ENCODE assay signal across 7 worm cellular contexts in genomic region chrIV:11038665-11039064, ce11.
TF ChIP-seq lines count a peak whose summit lies in the region.

No protein-coding gene starts in this region.

TF ChIP-seq in whole organism, L1 larva, 84 proteins besides CTCF, POLR2A, EP300 and RAD21:
- TF ChIP-seq fkh-10 (GFP tag; optimal IDR thresholded peaks at IDR 0.05; lab: Kevin White, UChicago) (no peak), egl-27 (tag; optimal IDR thresholded peaks at IDR 0.05; lab: Kevin White, UChicago) (no peak), unc-30 (tag; optimal IDR thresholded peaks at IDR 0.05; lab: Kevin White, UChicago) (no peak), sptf-1 (tag; optimal IDR thresholded peaks at IDR 0.05; lab: Kevin White, UChicago) (no peak), lsy-2 (tag; optimal IDR thresholded peaks at IDR 0.05; lab: Kevin White, UChicago) (peak in 1 of 2 experiments; percentile 7), nhr-12 (tag; optimal IDR thresholded peaks at IDR 0.05; lab: Kevin White, UChicago) (no peak), snu-23 (GFP tag; optimal IDR thresholded peaks at IDR 0.05; lab: Kevin White, UChicago) (peak; percentile 15), efl-1 (optimal IDR thresholded peaks at IDR 0.05; lab: Kevin White, UChicago) (peak in 1 of 2 experiments; percentile 27), efl-1 (GFP tag; optimal IDR thresholded peaks at IDR 0.05 in 1 of 2; lab: Kevin White, UChicago) (peak in 1 of 2 experiments; percentile 22), jun-1 (tag; optimal IDR thresholded peaks at IDR 0.05; lab: Kevin White, UChicago) (no peak), rnt-1 (tag; optimal IDR thresholded peaks at IDR 0.05; lab: Kevin White, UChicago) (peak; percentile 1)

TF ChIP-seq in whole organism, L2 larva, 48 proteins besides CTCF, POLR2A, EP300 and RAD21:
- TF ChIP-seq unc-55 (GFP tag; optimal IDR thresholded peaks at IDR 0.05; lab: Kevin White, UChicago) = peak; percentile 64
- no peak for TF ChIP-seq ceh-82 (tag; optimal IDR thresholded peaks at IDR 0.05; lab: Kevin White, UChicago)
- TF ChIP-seq skn-1 (tag; optimal IDR thresholded peaks at IDR 0.05; lab: Kevin White, UChicago) = no peak
- peak; percentile 53 for TF ChIP-seq C34F6.9 (tag; optimal IDR thresholded peaks at IDR 0.05; lab: Kevin White, UChicago)

TF ChIP-seq in whole organism, L3 larva, 47 proteins besides CTCF, POLR2A, EP300 and RAD21:
- no peak for TF ChIP-seq daf-12 (tag; optimal IDR thresholded peaks at IDR 0.05; lab: Kevin White, UChicago)
- TF ChIP-seq hmg-11 (tag; optimal IDR thresholded peaks at IDR 0.05; lab: Kevin White, UChicago) = peak; percentile 55
- TF ChIP-seq ztf-4 (tag; optimal IDR thresholded peaks at IDR 0.05; lab: Kevin White, UChicago) = no peak
- peak; percentile 28 for TF ChIP-seq nfya-1 (tag; optimal IDR thresholded peaks at IDR 0.05; lab: Kevin White, UChicago; ENCODE audit: insufficient read depth)
- TF ChIP-seq snpc-4 (tag; optimal IDR thresholded peaks at IDR 0.05; lab: Kevin White, UChicago) = peak; percentile 50
- peak; percentile 20 for TF ChIP-seq pha-4 (tag; optimal IDR thresholded peaks at IDR 0.05; lab: Kevin White, UChicago)
- TF ChIP-seq skn-1 (tag; optimal IDR thresholded peaks at IDR 0.05; lab: Kevin White, UChicago) = no peak

TF ChIP-seq in whole organism, L4 larva, 104 proteins besides CTCF, POLR2A, EP300 and RAD21:
- TF ChIP-seq nhr-28 (tag; optimal IDR thresholded peaks at IDR 0.05; lab: Kevin White, UChicago) (no peak), hmg-1.1 (GFP tag; IDR thresholded peaks at IDR 0.05; lab: Robert Waterston, UW) (0 out of 2 replicates have a peak, but pooled peaks have one; percentile 9), aha-1 (tag; lab: Kevin White, UChicago) (peak; percentile 13), spr-1 (tag; optimal IDR thresholded peaks at IDR 0.05; lab: Kevin White, UChicago) (no peak), mes-2 (tag; optimal IDR thresholded peaks at IDR 0.05; lab: Kevin White, UChicago; ENCODE audit: poor library complexity, severe bottlenecking) (peak; percentile 6), ctbp-1 (GFP tag; IDR thresholded peaks at IDR 0.05; lab: Robert Waterston, UW) (0 out of 2 replicates have a peak, but pooled peaks have one; percentile 27)

TF ChIP-seq in whole organism, late embryonic, 69 proteins besides CTCF, POLR2A, EP300 and RAD21:
- TF ChIP-seq nfya-1 (tag; optimal IDR thresholded peaks at IDR 0.05; lab: Kevin White, UChicago) (peak; percentile 17), sdc-2 (tag; optimal IDR thresholded peaks at IDR 0.05; lab: Kevin White, UChicago) (no peak), tbx-2 (tag; optimal IDR thresholded peaks at IDR 0.05; lab: Kevin White, UChicago) (peak; percentile 6)

TF ChIP-seq in whole organism, mixed stage, embryonic, 35 proteins besides CTCF, POLR2A, EP300 and RAD21:
- TF ChIP-seq ham-2 (GFP tag; optimal IDR thresholded peaks at IDR 0.05; lab: Kevin White, UChicago) = peak; percentile 20
- peak; percentile 7 for TF ChIP-seq hlh-1 (tag; optimal IDR thresholded peaks at IDR 0.05; lab: Kevin White, UChicago)
- TF ChIP-seq ces-1 (GFP tag; optimal IDR thresholded peaks at IDR 0.05; lab: Kevin White, UChicago) = peak; percentile 13
- no peak for TF ChIP-seq elt-1 (tag; optimal IDR thresholded peaks at IDR 0.05; lab: Kevin White, UChicago; ENCODE audit: borderline replicate concordance, insufficient read depth)

TF ChIP-seq in whole organism, young adult, 124 proteins besides CTCF, POLR2A, EP300 and RAD21:
- TF ChIP-seq hmg-1.2 (GFP tag; IDR thresholded peaks at IDR 0.05; lab: Robert Waterston, UW) = peak; percentile 58; the same call in 1 of the 2 replicates
- TF ChIP-seq dpl-1 (GFP tag; optimal IDR thresholded peaks at IDR 0.05; lab: Kevin White, UChicago) = no peak
